Worm (Caenorhabditis elegans): Measurements from ENCODE around the gene gst-34.

- TF ChIP-seq pes-1 (GFP tag; IDR thresholded peaks at IDR 0.05) (no peak), hnd-1 (tag; optimal IDR thresholded peaks at IDR 0.05) (no peak), hmbx-1 (tag; optimal IDR thresholded peaks at IDR 0.05) (no peak), tbx-37 (GFP tag; conservative IDR thresholded peaks at IDR 0.05) (no peak), ama-1 (optimal IDR thresholded peaks at IDR 0.05) (no peak), B0310.2 (tag; optimal IDR thresholded peaks at IDR 0.05) (no peak), F13C5.2 (tag; optimal IDR thresholded peaks at IDR 0.05) (no peak)
Observed at ce11 chrII:15228005-15228404, 45.0 kb upstream of the gst-34 start.
